Fruit fly (Drosophila melanogaster) S2 (cell line): ENCODE measurements around the gene CG3652.

Experiments used
- CG8478 ChIP-seq: fragments of >200 bp; optimal IDR thresholded peaks from 2 replicates; lab custom pipeline; 2018
- CTCF ChIP-seq, 2 experiments: fragments of >200 bp; optimal IDR thresholded peaks; 2 replicates each; lab custom pipeline; 2018

dm6 chr2L:4345569-4346131 lies 48.0 kb downstream of the CG3652 start:
- TF ChIP-seq CG8478 (lab: Kevin White, UChicago) (no peak), CTCF (optimal IDR thresholded peaks at IDR 0.05; lab: Kevin White, UChicago) (peak; percentile 87 to 95)
